Worm (Caenorhabditis elegans) whole organism, L3 larva: ENCODE results near the gene F22B5.4.

Experiments used
- R02D3.7 ChIP-seq: fragments of 150-350 bp; optimal IDR thresholded peaks from 2 replicates; lab custom pipeline; 2014; ENCODE audit warnings: missing biosample characterization, missing genetic modification characterization
- aly-2 ChIP-seq: fragments of 150-350 bp; optimal IDR thresholded peaks from 2 replicates; lab custom pipeline; 2014; ENCODE audit warnings: missing biosample characterization, missing genetic modification characterization
- ama-1 ChIP-seq: fragments of 150-350 bp; optimal IDR thresholded peaks from 2 replicates; lab custom pipeline; 2018
- ceh-16 ChIP-seq: sonication (generic microtip); optimal IDR thresholded peaks from 2 replicates; lab custom pipeline; 2017; ENCODE audit warnings: missing biosample characterization, missing genetic modification characterization
- ceh-28 ChIP-seq: fragments of 150-350 bp; optimal IDR thresholded peaks from 2 replicates; lab custom pipeline; 2014; ENCODE audit warnings: missing biosample characterization, missing genetic modification reagents, missing genetic modification characterization
- ceh-82 ChIP-seq: fragments of 150-350 bp; optimal IDR thresholded peaks from 2 replicates; lab custom pipeline; 2014; ENCODE audit warnings: missing biosample characterization, missing genetic modification characterization
- ceh-9 ChIP-seq: sonication (generic microtip); optimal IDR thresholded peaks from 2 replicates; lab custom pipeline; 2018; ENCODE audit warnings: missing biosample characterization, missing genetic modification characterization
- daf-12 ChIP-seq: fragments of 150-350 bp; optimal IDR thresholded peaks from 2 replicates; lab custom pipeline; 2014; ENCODE audit warnings: missing biosample characterization, missing genetic modification reagents, missing genetic modification characterization
- egl-27 ChIP-seq: sonication (generic microtip); optimal IDR thresholded peaks from 4 replicates; lab custom pipeline; 2017; ENCODE audit warnings: missing biosample characterization, missing genetic modification reagents, missing genetic modification characterization
- egl-5 ChIP-seq: fragments of 150-350 bp; optimal IDR thresholded peaks from 2 replicates; lab custom pipeline; 2017; ENCODE audit warnings: missing biosample characterization, missing genetic modification reagents, missing genetic modification characterization, inconsistent platforms
- elt-1 ChIP-seq: fragments of 150-350 bp; optimal IDR thresholded peaks from 2 replicates; lab custom pipeline; 2014; ENCODE audit warnings: missing biosample characterization, missing genetic modification characterization
- elt-2 ChIP-seq: sonication (generic microtip); optimal IDR thresholded peaks from 2 replicates; lab custom pipeline; 2016; ENCODE audit warnings: missing genetic modification reagents, mild to moderate bottlenecking, missing genetic modification characterization, missing compliant biosample characterization
- elt-3 ChIP-seq, 3 experiments: fragments of 150-350 bp in 1 of 3; sonication (generic microtip) in 2 of 3; optimal IDR thresholded peaks; 2 replicates in 2 of 3; 4 replicates in 1 of 3; lab custom pipeline; 2014 to 2017; ENCODE audit warnings: missing biosample characterization in 3 of 3, missing genetic modification characterization in 3 of 3
- eor-1 ChIP-seq, 2 experiments: fragments of 150-350 bp; optimal IDR thresholded peaks; 2 replicates each; lab custom pipeline; 2014 to 2018; ENCODE audit warnings: missing biosample characterization in 2 of 2, missing genetic modification characterization in 2 of 2
- fkh-10 ChIP-seq: sonication (generic microtip); optimal IDR thresholded peaks from 2 replicates; lab custom pipeline; 2017; ENCODE audit warnings: missing biosample characterization, missing genetic modification reagents, missing genetic modification characterization
- fkh-2 ChIP-seq: fragments of 150-350 bp; optimal IDR thresholded peaks from 2 replicates; lab custom pipeline; 2014; ENCODE audit warnings: missing biosample characterization, missing genetic modification reagents, missing genetic modification characterization
- fos-1 ChIP-seq: fragments of 150-350 bp; optimal IDR thresholded peaks from 2 replicates; lab custom pipeline; 2014; ENCODE audit warnings: missing biosample characterization, missing genetic modification characterization
- hmg-11 ChIP-seq: sonication (generic microtip); optimal IDR thresholded peaks from 2 replicates; lab custom pipeline; 2016; ENCODE audit warnings: missing genetic modification characterization, missing compliant biosample characterization
- jun-1 ChIP-seq: fragments of 150-350 bp; optimal IDR thresholded peaks from 2 replicates; lab custom pipeline; 2014; ENCODE audit warnings: missing biosample characterization, missing genetic modification reagents, missing genetic modification characterization
- lin-15B ChIP-seq: fragments of 150-350 bp; optimal IDR thresholded peaks from 2 replicates; lab custom pipeline; 2014; ENCODE audit warnings: missing biosample characterization, missing genetic modification characterization
- lin-39 ChIP-seq: fragments of 150-350 bp; optimal IDR thresholded peaks from 2 replicates; lab custom pipeline; 2018; ENCODE audit warnings: missing biosample characterization, missing genetic modification reagents, missing genetic modification characterization
- mdl-1 ChIP-seq: fragments of 150-350 bp; optimal IDR thresholded peaks from 2 replicates; lab custom pipeline; 2014; ENCODE audit warnings: missing biosample characterization, missing genetic modification characterization
- mml-1 ChIP-seq: fragments of 150-350 bp; sonication (generic microtip); optimal IDR thresholded peaks from 3 replicates; lab custom pipeline; 2014; ENCODE audit warnings: missing biosample characterization, missing genetic modification characterization
- nfya-1 ChIP-seq: sonication (generic microtip); optimal IDR thresholded peaks from 2 replicates; lab custom pipeline; 2017; ENCODE audit warnings: missing genetic modification characterization, mild to moderate bottlenecking, missing compliant biosample characterization, antibody characterized with exemption, moderate library complexity; ENCODE audit not compliant: insufficient read depth
- nhr-11 ChIP-seq: fragments of 150-350 bp; optimal IDR thresholded peaks from 2 replicates; lab custom pipeline; 2014; ENCODE audit warnings: missing biosample characterization, missing genetic modification characterization
- nhr-12 ChIP-seq: fragments of 150-350 bp; optimal IDR thresholded peaks from 2 replicates; lab custom pipeline; 2014; ENCODE audit warnings: missing biosample characterization, missing genetic modification characterization
- nhr-23 ChIP-seq: fragments of 150-350 bp; optimal IDR thresholded peaks from 2 replicates; lab custom pipeline; 2014; ENCODE audit warnings: missing biosample characterization, missing genetic modification reagents, missing genetic modification characterization
- nhr-237 ChIP-seq: fragments of 150-350 bp; optimal IDR thresholded peaks from 2 replicates; lab custom pipeline; 2014; ENCODE audit warnings: missing biosample characterization, missing genetic modification characterization
- nhr-25 ChIP-seq: sonication (generic microtip); optimal IDR thresholded peaks from 2 replicates; lab custom pipeline; 2017; ENCODE audit warnings: missing biosample characterization, missing genetic modification characterization
- nhr-28 ChIP-seq: fragments of 150-350 bp; optimal IDR thresholded peaks from 2 replicates; lab custom pipeline; 2014; ENCODE audit warnings: missing biosample characterization, missing genetic modification characterization
- nhr-43 ChIP-seq: sonication (generic microtip); optimal IDR thresholded peaks from 2 replicates; lab custom pipeline; 2016; ENCODE audit warnings: mild to moderate bottlenecking, missing genetic modification characterization, missing compliant biosample characterization; ENCODE audit not compliant: poor library complexity, severe bottlenecking
- nhr-67 ChIP-seq: fragments of 150-350 bp; optimal IDR thresholded peaks from 2 replicates; lab custom pipeline; 2014; ENCODE audit warnings: missing biosample characterization, missing genetic modification characterization
- nhr-76 ChIP-seq: fragments of 150-350 bp; sonication (generic microtip); optimal IDR thresholded peaks from 5 replicates; lab custom pipeline; 2014; ENCODE audit warnings: missing biosample characterization, missing genetic modification characterization
- nhr-77 ChIP-seq: fragments of 150-350 bp; optimal IDR thresholded peaks from 2 replicates; lab custom pipeline; 2014; ENCODE audit warnings: missing biosample characterization, missing genetic modification characterization
- pha-4 ChIP-seq: fragments of 150-350 bp; optimal IDR thresholded peaks from 2 replicates; lab custom pipeline; 2014; ENCODE audit warnings: missing biosample characterization, missing genetic modification reagents, missing genetic modification characterization
- pqm-1 ChIP-seq: fragments of 150-350 bp; optimal IDR thresholded peaks from 2 replicates; lab custom pipeline; 2017; ENCODE audit warnings: missing biosample characterization, missing genetic modification characterization, inconsistent platforms
- sea-2 ChIP-seq: fragments of 150-350 bp; sonication (generic microtip); optimal IDR thresholded peaks from 4 replicates; lab custom pipeline; 2014; ENCODE audit warnings: missing biosample characterization, missing genetic modification reagents, missing genetic modification characterization
- skn-1 ChIP-seq: fragments of 150-350 bp; optimal IDR thresholded peaks from 2 replicates; lab custom pipeline; 2014; ENCODE audit warnings: missing biosample characterization, missing genetic modification characterization
- snpc-4 ChIP-seq: fragments of 150-350 bp; optimal IDR thresholded peaks from 2 replicates; lab custom pipeline; 2014; ENCODE audit warnings: missing biosample characterization, missing genetic modification characterization
- tbx-2 ChIP-seq: sonication (generic microtip); optimal IDR thresholded peaks from 2 replicates; lab custom pipeline; 2016; ENCODE audit warnings: mild to moderate bottlenecking, missing genetic modification characterization, missing compliant biosample characterization
- unc-62 ChIP-seq: fragments of 150-350 bp; sonication (generic microtip); optimal IDR thresholded peaks from 4 replicates; lab custom pipeline; 2014; ENCODE audit warnings: missing biosample characterization, missing genetic modification reagents, missing genetic modification characterization
- zag-1 ChIP-seq: fragments of 150-350 bp; optimal IDR thresholded peaks from 2 replicates; lab custom pipeline; 2014; ENCODE audit warnings: missing biosample characterization, missing genetic modification characterization
- ztf-11 ChIP-seq: fragments of 150-350 bp; optimal IDR thresholded peaks from 2 replicates; lab custom pipeline; 2014; ENCODE audit warnings: missing biosample characterization, missing genetic modification characterization
- ztf-4 ChIP-seq: fragments of 150-350 bp; optimal IDR thresholded peaks from 2 replicates; lab custom pipeline; 2014; ENCODE audit warnings: missing biosample characterization, missing genetic modification characterization

F22B5.4 gene

DNA sequence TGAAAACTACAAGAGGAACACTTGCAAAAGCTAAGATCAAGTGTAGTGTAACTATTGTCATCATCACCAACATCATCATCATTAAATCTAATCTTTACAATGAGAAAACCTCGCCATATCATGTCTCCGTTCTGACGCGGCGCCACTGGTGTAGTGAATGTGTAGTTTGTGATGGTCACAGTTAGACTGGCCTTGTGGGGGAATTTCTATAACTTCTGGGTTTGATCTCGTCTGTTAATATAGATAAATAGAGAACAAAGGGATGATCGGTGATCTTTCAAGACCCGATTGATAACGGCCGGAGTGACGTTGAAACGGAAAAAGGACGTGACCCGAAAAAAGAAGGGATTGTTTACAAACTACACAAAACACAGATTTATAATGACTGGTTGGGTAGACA is 8.7 kb upstream of the F22B5.4 start:
- TF ChIP-seq ama-1 (lab: Kevin White, UChicago): peak; percentile 58
- TF ChIP-seq nhr-25 (tag; lab: Kevin White, UChicago): peak; percentile 83
- peak; percentile 28 for TF ChIP-seq nhr-76
- TF ChIP-seq eor-1 (tag; optimal IDR thresholded peaks at IDR 0.05; lab: Kevin White, UChicago): no peak
- peak; percentile 21 for TF ChIP-seq unc-62 (GFP tag; lab: Kevin White, UChicago)
- TF ChIP-seq nhr-28 (tag; lab: Kevin White, UChicago): no peak
- TF ChIP-seq egl-27: no peak
- no peak for TF ChIP-seq nfya-1 (tag; lab: Kevin White, UChicago)
- no peak for TF ChIP-seq ceh-16 (tag; lab: Kevin White, UChicago)
- no peak for TF ChIP-seq fkh-10 (GFP tag; lab: Kevin White, UChicago)
- TF ChIP-seq nhr-43: peak; percentile 88
- no peak for TF ChIP-seq nhr-11 (tag; lab: Kevin White, UChicago)
- peak; percentile 37 for TF ChIP-seq mdl-1 (tag; lab: Kevin White, UChicago)
- TF ChIP-seq daf-12 (tag; lab: Kevin White, UChicago): no peak
- peak; percentile 44 for TF ChIP-seq ceh-28 (tag; lab: Kevin White, UChicago)
- TF ChIP-seq fos-1 (tag; lab: Kevin White, UChicago): no peak
- peak; percentile 62 for TF ChIP-seq elt-1 (tag; lab: Kevin White, UChicago)
- no peak for TF ChIP-seq nhr-77
- no peak for TF ChIP-seq nhr-12 (tag; lab: Kevin White, UChicago)
- peak; percentile 90 for TF ChIP-seq nhr-23 (tag; lab: Kevin White, UChicago)
- TF ChIP-seq elt-2: no peak
- TF ChIP-seq egl-5 (tag; lab: Kevin White, UChicago): no peak
- TF ChIP-seq elt-3 (tag; optimal IDR thresholded peaks at IDR 0.05; lab: Kevin White, UChicago): peak; percentile 31 to 79 (median 77)
- TF ChIP-seq ceh-82 (tag; lab: Kevin White, UChicago): no peak

- peak; percentile 18 for TF ChIP-seq tbx-2
- TF ChIP-seq egl-27: no peak
- peak; percentile 6 for TF ChIP-seq nhr-23 (tag; lab: Kevin White, UChicago)
- TF ChIP-seq nhr-43: peak; percentile 33
Measured at ce11 chrII:8441519-8441918, 8.0 kb upstream of the F22B5.4 start.

ce11 chrII:8442176-8442575 is 7.3 kb upstream of the F22B5.4 start:
- TF ChIP-seq hmg-11 (peak; percentile 78), pqm-1 (tag; lab: Kevin White, UChicago) (no peak), ztf-4 (tag; lab: Kevin White, UChicago) (no peak), fkh-2 (tag; lab: Kevin White, UChicago) (no peak), ceh-82 (tag; lab: Kevin White, UChicago) (no peak), ceh-16 (tag; lab: Kevin White, UChicago) (no peak), R02D3.7 (tag; lab: Kevin White, UChicago) (peak; percentile 7), lin-39 (tag; lab: Kevin White, UChicago) (peak; percentile 52), nhr-25 (tag; lab: Kevin White, UChicago) (peak; percentile 27), nhr-76 (no peak), elt-1 (tag; lab: Kevin White, UChicago) (no peak), tbx-2 (no peak), egl-27 (no peak), egl-5 (tag; lab: Kevin White, UChicago) (no peak), jun-1 (tag; lab: Kevin White, UChicago) (no peak), nhr-28 (tag; lab: Kevin White, UChicago) (no peak), nhr-12 (tag; lab: Kevin White, UChicago) (no peak), ztf-11 (tag; lab: Kevin White, UChicago) (no peak), skn-1 (tag; lab: Kevin White, UChicago) (no peak), daf-12 (tag; lab: Kevin White, UChicago) (no peak), ceh-9 (tag; lab: Kevin White, UChicago) (no peak), aly-2 (tag; lab: Kevin White, UChicago) (no peak), eor-1 (tag; optimal IDR thresholded peaks at IDR 0.05; lab: Kevin White, UChicago) (no peak), nhr-11 (tag; lab: Kevin White, UChicago) (no peak), mml-1 (tag; lab: Kevin White, UChicago) (no peak), nhr-43 (peak; percentile 78), mdl-1 (tag; lab: Kevin White, UChicago) (no peak), nhr-23 (tag; lab: Kevin White, UChicago) (peak; percentile 53), unc-62 (GFP tag; lab: Kevin White, UChicago) (no peak), nfya-1 (tag; lab: Kevin White, UChicago) (peak; percentile 66), nhr-67 (tag; lab: Kevin White, UChicago) (no peak), nhr-77 (no peak), elt-3 (tag; optimal IDR thresholded peaks at IDR 0.05; lab: Kevin White, UChicago) (no peak), snpc-4 (peak; percentile 73), lin-15B (tag; lab: Kevin White, UChicago) (peak; percentile 17), nhr-237 (tag; lab: Kevin White, UChicago) (no peak), pha-4 (tag; lab: Kevin White, UChicago) (no peak), zag-1 (no peak), sea-2 (no peak), elt-2 (peak; percentile 19)
